Worm (Caenorhabditis elegans) whole organism, young adult: Measurements from ENCODE around the gene pcp-2.

ENCODE experiments used
- B0019.2 ChIP-seq: fragments of 200-800 bp; sonication (Bioruptor generic); conservative IDR thresholded peaks from 2 replicates; pipeline ENCODE4 v1.3.6; 2022; ENCODE audit warnings: missing genetic modification reagents, missing genetic modification characterization, missing compliant biosample characterization
- F10E7.11 ChIP-seq: sonication (generic microtip); optimal IDR thresholded peaks from 2 replicates; lab custom pipeline; 2017; ENCODE audit warnings: mild to moderate bottlenecking, missing genetic modification characterization, moderate library complexity, missing compliant biosample characterization
- F52B5.7 ChIP-seq: sonication (generic microtip); optimal IDR thresholded peaks from 2 replicates; lab custom pipeline; 2016; ENCODE audit warnings: mild to moderate bottlenecking, missing genetic modification characterization, missing compliant biosample characterization
- Y53G8AR.9 ChIP-seq: fragments of 200-800 bp; sonication (Bioruptor generic); conservative IDR thresholded peaks from 2 replicates; pipeline ENCODE4 v1.3.6; 2022; ENCODE audit warnings: missing genetic modification reagents, missing genetic modification characterization, missing compliant biosample characterization
- Y95B8A.8 ChIP-seq: fragments of 200-800 bp; sonication (Bioruptor generic); IDR thresholded peaks from 2 replicates; pipeline ENCODE4 v1.3.6; 2022; ENCODE audit warnings: missing genetic modification reagents, missing genetic modification characterization, missing compliant biosample characterization
- ZK185.1 ChIP-seq: sonication (generic microtip); optimal IDR thresholded peaks from 2 replicates; lab custom pipeline; 2016; ENCODE audit warnings: mild to moderate bottlenecking, missing genetic modification characterization, missing compliant biosample characterization; ENCODE audit not compliant: poor library complexity, severe bottlenecking
- akir-1 ChIP-seq: fragments of 200-800 bp; sonication (Bioruptor generic); optimal IDR thresholded peaks from 2 replicates; lab custom pipeline; 2018; ENCODE audit warnings: mild to moderate bottlenecking, missing genetic modification characterization, moderate library complexity, missing compliant biosample characterization
- aptf-2 ChIP-seq: fragments of 200-800 bp; sonication (Bioruptor generic); conservative IDR thresholded peaks from 2 replicates; pipeline ENCODE4 v1.3.6; 2022; ENCODE audit warnings: missing genetic modification reagents, missing genetic modification characterization, missing compliant biosample characterization
- atf-7 ChIP-seq: sonication (generic microtip); optimal IDR thresholded peaks from 2 replicates; lab custom pipeline; 2017; ENCODE audit warnings: mild to moderate bottlenecking, missing genetic modification characterization, missing compliant biosample characterization
- attf-5 ChIP-seq: fragments of 200-800 bp; sonication (Bioruptor generic); optimal IDR thresholded peaks from 2 replicates; lab custom pipeline; 2018; ENCODE audit warnings: mild to moderate bottlenecking, missing genetic modification characterization, missing compliant biosample characterization
- bed-2 ChIP-seq: fragments of 200-800 bp; sonication (Bioruptor generic); IDR thresholded peaks from 2 replicates; pipeline ENCODE4 v1.3.6; 2022; ENCODE audit warnings: missing genetic modification reagents, missing genetic modification characterization, missing compliant biosample characterization
- cebp-1 ChIP-seq, 2 experiments: fragments of 200-800 bp in 1 of 2; sonication (Bioruptor generic) in 1 of 2; sonication (generic microtip) in 1 of 2; IDR thresholded peaks in 1 of 2; optimal IDR thresholded peaks in 1 of 2; 2 replicates each; pipeline versions ENCODE4 v1.3.6 to Lab custom; 2017 to 2022; ENCODE audit warnings: missing compliant biosample characterization in 2 of 2, missing genetic modification characterization in 2 of 2, mild to moderate bottlenecking in 1 of 2, missing genetic modification reagents in 1 of 2, moderate library complexity in 1 of 2
- ceh-27 ChIP-seq: fragments of 200-800 bp; sonication (Bioruptor generic); optimal IDR thresholded peaks from 2 replicates; lab custom pipeline; 2018; ENCODE audit warnings: mild to moderate bottlenecking, missing genetic modification characterization, moderate library complexity, missing compliant biosample characterization
- ceh-40 ChIP-seq: fragments of 200-800 bp; sonication (Bioruptor generic); IDR thresholded peaks from 2 replicates; pipeline ENCODE4 v1.3.6; 2022; ENCODE audit warnings: missing genetic modification characterization, missing compliant biosample characterization
- ceh-58 ChIP-seq: fragments of 200-800 bp; sonication (Bioruptor generic); IDR thresholded peaks from 2 replicates; pipeline ENCODE4 v1.3.6; 2022; ENCODE audit warnings: missing genetic modification characterization, missing compliant biosample characterization
- ceh-79 ChIP-seq: sonication (generic microtip); optimal IDR thresholded peaks from 2 replicates; lab custom pipeline; 2017; ENCODE audit warnings: mild to moderate bottlenecking, missing genetic modification characterization, missing compliant biosample characterization
- dpff-1 ChIP-seq: sonication (generic microtip); optimal IDR thresholded peaks from 2 replicates; lab custom pipeline; 2017; ENCODE audit warnings: mild to moderate bottlenecking, missing genetic modification characterization, missing compliant biosample characterization
- dpl-1 ChIP-seq: fragments of 150-350 bp; optimal IDR thresholded peaks from 2 replicates; lab custom pipeline; 2014; ENCODE audit warnings: missing biosample characterization, missing genetic modification reagents, missing genetic modification characterization
- efl-1 ChIP-seq: fragments of 150-350 bp; optimal IDR thresholded peaks from 2 replicates; lab custom pipeline; 2014; ENCODE audit warnings: missing biosample characterization, missing genetic modification reagents, missing genetic modification characterization
- ekl-4 ChIP-seq: fragments of 200-800 bp; sonication (Bioruptor generic); IDR thresholded peaks from 2 replicates; pipeline ENCODE4 v1.3.6; 2022; ENCODE audit warnings: missing genetic modification reagents, missing genetic modification characterization, missing compliant biosample characterization
- him-1 ChIP-seq: sonication (generic microtip); optimal IDR thresholded peaks from 2 replicates; lab custom pipeline; 2016; ENCODE audit warnings: missing genotype, missing genetic modification reagents, missing genetic modification characterization, missing compliant biosample characterization
- hlh-12 ChIP-seq: sonication (generic microtip); optimal IDR thresholded peaks from 2 replicates; lab custom pipeline; 2016; ENCODE audit warnings: missing genetic modification characterization, missing compliant biosample characterization
- hlh-26 ChIP-seq: fragments of 200-800 bp; sonication (Bioruptor generic); conservative IDR thresholded peaks from 2 replicates; pipeline ENCODE4 v1.3.6; 2022; ENCODE audit warnings: missing genetic modification reagents, missing genetic modification characterization, missing compliant biosample characterization
- lin-26 ChIP-seq: fragments of 200-800 bp; sonication (Bioruptor generic); IDR thresholded peaks from 2 replicates; pipeline ENCODE4 v1.3.6; 2022; ENCODE audit warnings: missing genetic modification reagents, missing genetic modification characterization, missing compliant biosample characterization
- lin-40 ChIP-seq: sonication (generic microtip); optimal IDR thresholded peaks from 2 replicates; lab custom pipeline; 2016; ENCODE audit warnings: missing genetic modification characterization, mild to moderate bottlenecking, missing compliant biosample characterization, missing genotype, missing genetic modification reagents
- madf-3 ChIP-seq: fragments of 200-800 bp; sonication (Bioruptor generic); IDR thresholded peaks from 2 replicates; pipeline ENCODE4 v1.3.6; 2022; ENCODE audit warnings: missing genetic modification reagents, missing genetic modification characterization, missing compliant biosample characterization
- madf-8 ChIP-seq: fragments of 200-800 bp; sonication (Bioruptor generic); conservative IDR thresholded peaks from 2 replicates; pipeline ENCODE4 v1.3.6; 2022; ENCODE audit warnings: missing genetic modification reagents, missing genetic modification characterization, missing compliant biosample characterization
- mcd-1 ChIP-seq: fragments of 200-800 bp; sonication (Bioruptor generic); IDR thresholded peaks from 2 replicates; pipeline ENCODE4 v1.3.6; 2022; ENCODE audit warnings: missing genetic modification reagents, missing genetic modification characterization, missing compliant biosample characterization
- mel-28 ChIP-seq: sonication (generic microtip); optimal IDR thresholded peaks from 2 replicates; lab custom pipeline; 2016; ENCODE audit warnings: borderline replicate concordance, mild to moderate bottlenecking, missing genetic modification characterization, missing compliant biosample characterization
- nfya-1 ChIP-seq: sonication (generic microtip); optimal IDR thresholded peaks from 2 replicates; lab custom pipeline; 2017; ENCODE audit warnings: antibody characterized with exemption, missing compliant biosample characterization, missing genetic modification characterization, borderline replicate concordance; ENCODE audit not compliant: insufficient read depth
- nfyb-1 ChIP-seq: fragments of 200-800 bp; sonication (Bioruptor generic); IDR thresholded peaks from 2 replicates; pipeline ENCODE4 v1.3.6; 2022; ENCODE audit warnings: missing genetic modification reagents, missing genetic modification characterization, missing compliant biosample characterization
- nhr-179 ChIP-seq: sonication (generic microtip); optimal IDR thresholded peaks from 2 replicates; lab custom pipeline; 2016; ENCODE audit warnings: mild to moderate bottlenecking, missing genetic modification characterization, missing compliant biosample characterization
- nhr-90 ChIP-seq: sonication (generic microtip); optimal IDR thresholded peaks from 2 replicates; lab custom pipeline; 2016; ENCODE audit warnings: missing genotype, mild to moderate bottlenecking, missing genetic modification characterization, missing compliant biosample characterization
- pbrm-1 ChIP-seq: fragments of 200-800 bp; sonication (Bioruptor generic); IDR thresholded peaks from 2 replicates; pipeline ENCODE4 v1.3.6; 2022; ENCODE audit warnings: missing genetic modification reagents, missing genetic modification characterization, missing compliant biosample characterization
- repo-1 ChIP-seq: sonication (generic microtip); optimal IDR thresholded peaks from 2 replicates; lab custom pipeline; 2017; ENCODE audit warnings: mild to moderate bottlenecking, missing genetic modification characterization, missing compliant biosample characterization
- snpc-1.1 ChIP-seq: sonication (generic microtip); optimal IDR thresholded peaks from 2 replicates; lab custom pipeline; 2017; ENCODE audit warnings: missing genetic modification characterization, mild to moderate bottlenecking, missing compliant biosample characterization, antibody characterized with exemption, moderate library complexity, missing genotype, missing genetic modification reagents; ENCODE audit not compliant: insufficient read depth
- snpc-1.3 ChIP-seq: sonication (generic microtip); optimal IDR thresholded peaks from 2 replicates; lab custom pipeline; 2017; ENCODE audit warnings: missing genetic modification characterization, mild to moderate bottlenecking, missing compliant biosample characterization, antibody characterized with exemption, moderate library complexity, missing genotype, missing genetic modification reagents; ENCODE audit not compliant: insufficient read depth
- sptf-2 ChIP-seq: fragments of 200-800 bp; sonication (Bioruptor generic); optimal IDR thresholded peaks from 2 replicates; lab custom pipeline; 2018; ENCODE audit warnings: mild to moderate bottlenecking, missing genetic modification characterization, missing compliant biosample characterization
- tbp1 ChIP-seq: fragments of 200-800 bp; sonication (Bioruptor generic); optimal IDR thresholded peaks from 2 replicates; lab custom pipeline; 2018; ENCODE audit warnings: mild to moderate bottlenecking, missing genetic modification characterization, missing compliant biosample characterization
- tbx-9 ChIP-seq: sonication (generic microtip); optimal IDR thresholded peaks from 2 replicates; lab custom pipeline; 2016; ENCODE audit warnings: borderline replicate concordance, missing genetic modification characterization, inconsistent platforms, missing compliant biosample characterization
- tlf-1 ChIP-seq: fragments of 200-800 bp; sonication (Bioruptor generic); optimal IDR thresholded peaks from 2 replicates; lab custom pipeline; 2018; ENCODE audit warnings: mild to moderate bottlenecking, missing genetic modification characterization, missing compliant biosample characterization
- unc-130 ChIP-seq: sonication (generic microtip); optimal IDR thresholded peaks from 2 replicates; lab custom pipeline; 2016; ENCODE audit warnings: missing genetic modification reagents, missing genetic modification characterization, missing compliant biosample characterization
- ztf-22 ChIP-seq: fragments of 200-800 bp; sonication (Bioruptor generic); optimal IDR thresholded peaks from 2 replicates; lab custom pipeline; 2018; ENCODE audit warnings: mild to moderate bottlenecking, missing genetic modification characterization, moderate library complexity, missing compliant biosample characterization
- ztf-25 ChIP-seq: fragments of 200-800 bp; sonication (Bioruptor generic); IDR thresholded peaks from 2 replicates; pipeline ENCODE4 v1.3.6; 2022; ENCODE audit warnings: missing genetic modification reagents, missing genetic modification characterization, missing compliant biosample characterization
- ztf-26 ChIP-seq: sonication (generic microtip); optimal IDR thresholded peaks from 2 replicates; lab custom pipeline; 2017; ENCODE audit warnings: missing genetic modification characterization, missing compliant biosample characterization
- ztf-28 ChIP-seq: fragments of 200-800 bp; sonication (Bioruptor generic); IDR thresholded peaks from 2 replicates; pipeline ENCODE4 v1.3.6; 2022; ENCODE audit warnings: missing genetic modification reagents, missing genetic modification characterization, missing compliant biosample characterization
- ztf-3 ChIP-seq: fragments of 200-800 bp; sonication (Bioruptor generic); optimal IDR thresholded peaks from 2 replicates; lab custom pipeline; 2018; ENCODE audit warnings: mild to moderate bottlenecking, missing genetic modification characterization, missing compliant biosample characterization

The pcp-2 gene

DNA sequence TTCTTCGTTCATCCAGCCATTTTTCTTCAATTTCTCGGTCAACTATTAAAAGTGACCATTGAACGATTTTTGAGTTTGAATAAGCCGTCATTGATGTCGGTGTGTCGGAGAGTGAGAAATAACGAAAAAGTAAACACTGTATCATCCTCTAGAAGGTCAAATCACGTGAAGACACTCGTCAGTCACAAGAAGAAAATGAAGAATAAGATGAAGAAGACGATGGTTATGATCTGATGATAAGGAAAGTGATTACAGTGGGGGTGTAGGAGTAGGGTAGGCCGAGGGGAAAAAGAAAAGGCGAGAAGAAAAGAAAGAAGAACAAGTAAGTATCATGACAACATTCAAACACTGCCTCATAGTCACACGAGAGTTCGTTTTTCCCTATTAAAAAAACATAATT lies 33.2 kb upstream of the pcp-2 start (continued):
- no peak for TF ChIP-seq him-1
- TF ChIP-seq hlh-26: no peak
- TF ChIP-seq nfyb-1 (GFP tag; lab: Robert Waterston, UW): no peak
- no peak for TF ChIP-seq ceh-79 (tag; lab: Kevin White, UChicago)
- TF ChIP-seq ceh-27: peak; percentile 30
- TF ChIP-seq ztf-26: peak; percentile 64
- TF ChIP-seq tbp1 (GFP tag; lab: Kevin White, UChicago): peak; percentile 13
- no peak for TF ChIP-seq ekl-4 (GFP tag; lab: Robert Waterston, UW)
- TF ChIP-seq unc-130 (GFP tag; lab: Kevin White, UChicago): no peak
- no peak for TF ChIP-seq F10E7.11 (tag; lab: Kevin White, UChicago)
- peak; percentile 14 for TF ChIP-seq tlf-1 (GFP tag; lab: Kevin White, UChicago)
- no peak for TF ChIP-seq efl-1 (GFP tag; lab: Kevin White, UChicago)
- TF ChIP-seq ztf-25 (GFP tag; lab: Robert Waterston, UW): 0 out of 2 replicates have a peak, but pooled peaks have one; percentile 24
- TF ChIP-seq sptf-2 (GFP tag; lab: Kevin White, UChicago): no peak
- TF ChIP-seq lin-26 (GFP tag; lab: Robert Waterston, UW): 0 out of 2 replicates have a peak, but pooled peaks have one; percentile 42
- no peak for TF ChIP-seq ceh-58
- peak; percentile 54 for TF ChIP-seq attf-5

DNA sequence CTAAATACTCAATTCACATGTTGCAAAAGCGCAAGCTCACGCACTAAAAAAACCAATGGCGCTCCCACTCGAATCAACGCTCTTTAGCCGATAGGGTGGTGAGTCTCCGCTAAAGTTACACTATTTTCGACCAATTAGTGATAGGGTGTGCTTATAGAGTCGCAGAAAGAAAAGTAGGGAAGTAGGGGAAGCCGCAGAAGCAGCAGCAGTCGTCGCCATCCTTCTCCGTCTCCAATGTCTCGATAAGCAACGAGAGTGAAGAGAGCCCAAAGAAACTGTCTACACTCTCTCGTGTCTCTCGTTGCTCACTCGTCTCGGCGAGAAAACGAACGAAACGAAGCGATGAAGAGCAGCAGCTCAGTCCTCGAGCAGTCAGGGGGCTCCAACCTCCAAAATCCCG lies 31.8 kb upstream of the pcp-2 start:
- TF ChIP-seq ceh-40 (GFP tag; lab: Robert Waterston, UW): 0 out of 2 replicates have a peak, but pooled peaks have one; percentile 10
- no peak for TF ChIP-seq repo-1 (tag; lab: Kevin White, UChicago)
- TF ChIP-seq mcd-1 (GFP tag; lab: Robert Waterston, UW): peak; percentile 58
- no peak for TF ChIP-seq ztf-22 (GFP tag; lab: Kevin White, UChicago)
- no peak for TF ChIP-seq ztf-3 (GFP tag; lab: Kevin White, UChicago)
- TF ChIP-seq F52B5.7: no peak
- TF ChIP-seq pbrm-1 (GFP tag; lab: Robert Waterston, UW): peak; percentile 53; the same call in 1 of the 2 replicates
- TF ChIP-seq nhr-90 (tag; lab: Kevin White, UChicago): no peak
- no peak for TF ChIP-seq ztf-28
- no peak for TF ChIP-seq hlh-12 (tag; lab: Kevin White, UChicago)
- no peak for TF ChIP-seq snpc-1.1 (tag; lab: Kevin White, UChicago)
- TF ChIP-seq dpff-1 (tag; lab: Kevin White, UChicago): no peak
- no peak for TF ChIP-seq lin-40 (tag; lab: Kevin White, UChicago)
- no peak for TF ChIP-seq ceh-79 (tag; lab: Kevin White, UChicago)
- no peak for TF ChIP-seq akir-1 (GFP tag; lab: Kevin White, UChicago)
- no peak for TF ChIP-seq B0019.2 (GFP tag; lab: Robert Waterston, UW)
- no peak for TF ChIP-seq tlf-1 (GFP tag; lab: Kevin White, UChicago)
- TF ChIP-seq attf-5: peak; percentile 15
- TF ChIP-seq ZK185.1 (tag; lab: Kevin White, UChicago): no peak
- no peak for TF ChIP-seq ztf-25 (GFP tag; lab: Robert Waterston, UW)
- TF ChIP-seq madf-8 (GFP tag; lab: Robert Waterston, UW): no peak
- TF ChIP-seq snpc-1.3 (tag; lab: Kevin White, UChicago): no peak
- 0 out of 2 replicates have a peak, but pooled peaks have one; percentile 7 for TF ChIP-seq Y95B8A.8 (GFP tag; lab: Robert Waterston, UW)
- no peak for TF ChIP-seq dpl-1
- no peak for TF ChIP-seq nfya-1 (tag; lab: Kevin White, UChicago)
- TF ChIP-seq cebp-1 (GFP tag; IDR thresholded peaks at IDR 0.05; lab: Robert Waterston, UW): no peak
- no peak for TF ChIP-seq cebp-1 (tag; optimal IDR thresholded peaks at IDR 0.05; lab: Kevin White, UChicago)
- TF ChIP-seq atf-7: no peak
- TF ChIP-seq tbx-9 (tag; lab: Kevin White, UChicago): no peak
- no peak for TF ChIP-seq mel-28 (tag; lab: Kevin White, UChicago)
- TF ChIP-seq Y53G8AR.9 (GFP tag; lab: Robert Waterston, UW): no peak
- no peak for TF ChIP-seq bed-2 (GFP tag; lab: Robert Waterston, UW)
- no peak for TF ChIP-seq nhr-179 (tag; lab: Kevin White, UChicago)
- TF ChIP-seq aptf-2: no peak
- TF ChIP-seq madf-3: no peak
